Worm (Caenorhabditis elegans) whole organism, mixed stage, embryonic: ENCODE results near the gene F23F1.2.
A peak's percentile ranks its signal among the peaks of the same experiment; 100 is the strongest.

ENCODE experiments used
- M03D4.4 ChIP-seq: sonication (generic microtip); optimal IDR thresholded peaks from 2 replicates; lab custom pipeline; 2017; ENCODE audit warnings: mild to moderate bottlenecking, missing genetic modification characterization, missing compliant biosample characterization
- bed-3 ChIP-seq: fragments of 200-800 bp; sonication (Bioruptor generic); optimal IDR thresholded peaks from 3 replicates; lab custom pipeline; 2018; ENCODE audit warnings: mild to moderate bottlenecking, missing genetic modification characterization, moderate library complexity, missing compliant biosample characterization
- blmp-1 ChIP-seq: fragments of 150-350 bp; optimal IDR thresholded peaks from 2 replicates; lab custom pipeline; 2014; ENCODE audit warnings: missing biosample characterization, missing genetic modification characterization
- ceh-39 ChIP-seq: fragments of 150-350 bp; optimal IDR thresholded peaks from 2 replicates; lab custom pipeline; 2014; ENCODE audit warnings: missing biosample characterization, missing genetic modification characterization
- ceh-43 ChIP-seq: fragments of 200-800 bp; sonication (Bioruptor generic); optimal IDR thresholded peaks from 2 replicates; lab custom pipeline; 2018; ENCODE audit warnings: mild to moderate bottlenecking, missing genetic modification characterization, moderate library complexity, missing compliant biosample characterization
- ceh-83 ChIP-seq: fragments of 200-800 bp; sonication (Bioruptor generic); optimal IDR thresholded peaks from 2 replicates; lab custom pipeline; 2018; ENCODE audit warnings: mild to moderate bottlenecking, missing genetic modification characterization, missing compliant biosample characterization
- ces-1 ChIP-seq: fragments of 150-350 bp; optimal IDR thresholded peaks from 2 replicates; lab custom pipeline; 2014; ENCODE audit warnings: missing biosample characterization, missing genetic modification reagents, missing genetic modification characterization
- cnd-1 ChIP-seq: fragments of 200-800 bp; sonication (Bioruptor generic); optimal IDR thresholded peaks from 2 replicates; lab custom pipeline; 2018; ENCODE audit warnings: mild to moderate bottlenecking, missing genetic modification characterization, missing compliant biosample characterization
- drap-1 ChIP-seq: fragments of 200-800 bp; sonication (Bioruptor generic); optimal IDR thresholded peaks from 3 replicates; lab custom pipeline; 2018; ENCODE audit warnings: mild to moderate bottlenecking, missing genetic modification characterization, missing compliant biosample characterization
- elt-1 ChIP-seq: sonication (generic microtip); optimal IDR thresholded peaks from 2 replicates; lab custom pipeline; 2017; ENCODE audit warnings: missing genetic modification characterization, mild to moderate bottlenecking, missing compliant biosample characterization, antibody characterized with exemption, moderate library complexity, borderline replicate concordance; ENCODE audit not compliant: insufficient read depth
- elt-3 ChIP-seq: fragments of 150-350 bp; optimal IDR thresholded peaks from 2 replicates; lab custom pipeline; 2014; ENCODE audit warnings: missing biosample characterization, missing genetic modification characterization
- flh-1 ChIP-seq: fragments of 200-800 bp; sonication (Bioruptor generic); optimal IDR thresholded peaks from 2 replicates; lab custom pipeline; 2018; ENCODE audit warnings: mild to moderate bottlenecking, missing genetic modification characterization, moderate library complexity, missing compliant biosample characterization
- ham-2 ChIP-seq: fragments of 200-800 bp; sonication (Bioruptor generic); optimal IDR thresholded peaks from 2 replicates; lab custom pipeline; 2018; ENCODE audit warnings: mild to moderate bottlenecking, missing genetic modification characterization, missing compliant biosample characterization
- hlh-1 ChIP-seq: fragments of 150-350 bp; optimal IDR thresholded peaks from 2 replicates; lab custom pipeline; 2014; ENCODE audit warnings: missing biosample characterization, missing genetic modification reagents, missing genetic modification characterization
- lin-13 ChIP-seq: fragments of 150-350 bp; optimal IDR thresholded peaks from 2 replicates; lab custom pipeline; 2014; ENCODE audit warnings: missing biosample characterization, missing genetic modification characterization
- lin-32 ChIP-seq: fragments of 200-800 bp; sonication (Bioruptor generic); optimal IDR thresholded peaks from 2 replicates; lab custom pipeline; 2018; ENCODE audit warnings: mild to moderate bottlenecking, missing genetic modification characterization, missing compliant biosample characterization
- lsy-2 ChIP-seq: fragments of 150-350 bp; optimal IDR thresholded peaks from 2 replicates; lab custom pipeline; 2014; ENCODE audit warnings: missing biosample characterization, missing genetic modification characterization
- mab-5 ChIP-seq: fragments of 150-350 bp; optimal IDR thresholded peaks from 2 replicates; lab custom pipeline; 2014; ENCODE audit warnings: missing biosample characterization, missing genetic modification characterization
- mep-1 ChIP-seq: fragments of 150-350 bp; optimal IDR thresholded peaks from 2 replicates; lab custom pipeline; 2017; ENCODE audit warnings: missing biosample characterization, missing genetic modification reagents, missing genetic modification characterization, inconsistent platforms
- mls-2 ChIP-seq: sonication (generic microtip); optimal IDR thresholded peaks from 2 replicates; lab custom pipeline; 2016; ENCODE audit warnings: mild to moderate bottlenecking, missing genetic modification characterization, moderate library complexity, missing compliant biosample characterization
- nhr-12 ChIP-seq: fragments of 150-350 bp; optimal IDR thresholded peaks from 2 replicates; lab custom pipeline; 2014; ENCODE audit warnings: missing biosample characterization, missing genetic modification characterization
- nhr-2 ChIP-seq: fragments of 150-350 bp; optimal IDR thresholded peaks from 2 replicates; lab custom pipeline; 2014; ENCODE audit warnings: missing biosample characterization, missing genetic modification characterization
- nhr-237 ChIP-seq: fragments of 150-350 bp; optimal IDR thresholded peaks from 2 replicates; lab custom pipeline; 2014; ENCODE audit warnings: missing biosample characterization, missing genetic modification characterization
- nhr-28 ChIP-seq: fragments of 150-350 bp; optimal IDR thresholded peaks from 2 replicates; lab custom pipeline; 2014; ENCODE audit warnings: missing biosample characterization, missing genetic modification characterization
- nhr-76 ChIP-seq: sonication (generic microtip); optimal IDR thresholded peaks from 2 replicates; lab custom pipeline; 2017; ENCODE audit warnings: missing biosample characterization, missing genetic modification characterization
- pha-4 ChIP-seq: fragments of 150-350 bp; optimal IDR thresholded peaks from 2 replicates; lab custom pipeline; 2018; ENCODE audit warnings: missing biosample characterization, missing genetic modification reagents, missing genetic modification characterization
- sem-2 ChIP-seq: fragments of 200-800 bp; sonication (Bioruptor generic); optimal IDR thresholded peaks from 2 replicates; lab custom pipeline; 2018; ENCODE audit warnings: mild to moderate bottlenecking, missing genetic modification characterization, missing compliant biosample characterization
- snpc-4 ChIP-seq: fragments of 150-350 bp; optimal IDR thresholded peaks from 2 replicates; lab custom pipeline; 2014; ENCODE audit warnings: missing biosample characterization, missing genetic modification characterization
- sptf-1 ChIP-seq: sonication (generic microtip); optimal IDR thresholded peaks from 2 replicates; lab custom pipeline; 2017; ENCODE audit warnings: mild to moderate bottlenecking, missing genetic modification characterization, moderate library complexity, missing compliant biosample characterization
- tbx-8 ChIP-seq: fragments of 200-800 bp; sonication (Bioruptor generic); optimal IDR thresholded peaks from 2 replicates; lab custom pipeline; 2018; ENCODE audit warnings: mild to moderate bottlenecking, missing genetic modification characterization, moderate library complexity, missing compliant biosample characterization
- unc-120 ChIP-seq: sonication (generic microtip); optimal IDR thresholded peaks from 2 replicates; lab custom pipeline; 2017; ENCODE audit warnings: missing genetic modification characterization, missing compliant biosample characterization; ENCODE audit not compliant: poor library complexity, severe bottlenecking
- unc-39 ChIP-seq: fragments of 150-350 bp; optimal IDR thresholded peaks from 2 replicates; lab custom pipeline; 2014; ENCODE audit warnings: missing biosample characterization, missing genetic modification characterization
- unc-62 ChIP-seq: fragments of 150-350 bp; optimal IDR thresholded peaks from 2 replicates; lab custom pipeline; 2014; ENCODE audit warnings: missing biosample characterization, missing genetic modification reagents, missing genetic modification characterization
- zip-8 ChIP-seq: fragments of 150-350 bp; optimal IDR thresholded peaks from 2 replicates; lab custom pipeline; 2014; ENCODE audit warnings: missing biosample characterization, missing genetic modification characterization
- ztf-11 ChIP-seq: fragments of 150-350 bp; optimal IDR thresholded peaks from 2 replicates; lab custom pipeline; 2014; ENCODE audit warnings: missing biosample characterization, missing genetic modification characterization

F23F1.2 gene

ce11 chrII:6349-6748 lies 27.7 kb upstream of the F23F1.2 start, which contains the start of gene osta-1:
TSS of gene osta-1 (plus strand) at chrII:6657.
- TF ChIP-seq tbx-8 (GFP tag; lab: Kevin White, UChicago) (no peak), ceh-83 (GFP tag; lab: Kevin White, UChicago) (no peak), unc-39 (tag; lab: Kevin White, UChicago) (no peak), ztf-11 (tag; lab: Kevin White, UChicago) (no peak), lin-32 (GFP tag; lab: Kevin White, UChicago) (no peak), ceh-39 (no peak), elt-3 (tag; lab: Kevin White, UChicago) (no peak), drap-1 (no peak)
- TF ChIP-seq, all 35 proteins: peak for 0

ce11 chrII:8212-8611 lies 25.8 kb upstream of the F23F1.2 start:
- no peak for TF ChIP-seq elt-3 (tag; lab: Kevin White, UChicago)
- no peak for TF ChIP-seq unc-39 (tag; lab: Kevin White, UChicago)
- no peak for TF ChIP-seq zip-8 (tag; lab: Kevin White, UChicago)
- no peak for TF ChIP-seq nhr-12
- no peak for TF ChIP-seq nhr-2 (tag; lab: Kevin White, UChicago)
- TF ChIP-seq lin-32 (GFP tag; lab: Kevin White, UChicago) = no peak
- no peak for TF ChIP-seq snpc-4
- no peak for TF ChIP-seq bed-3 (GFP tag; lab: Kevin White, UChicago)
- TF ChIP-seq M03D4.4 (tag; lab: Kevin White, UChicago) = no peak
- no peak for TF ChIP-seq ceh-43
- TF ChIP-seq ces-1 (GFP tag; lab: Kevin White, UChicago) = no peak
- TF ChIP-seq, all 35 proteins: peak for 0

ce11 chrII:11783-12182 lies 22.2 kb upstream of the F23F1.2 start, which contains the start of gene best-4:
TSS of gene best-4 (minus strand) at chrII:11883.
- TF ChIP-seq lin-13 = no peak
- no peak for TF ChIP-seq bed-3 (GFP tag; lab: Kevin White, UChicago)

ce11 chrII:12685-13084 lies 21.3 kb upstream of the F23F1.2 start, which contains the start of gene best-3:
TSS of gene best-3 (plus strand) at chrII:12985.
- TF ChIP-seq unc-120 (tag; lab: Kevin White, UChicago) = no peak
- TF ChIP-seq nhr-2 (tag; lab: Kevin White, UChicago) = no peak
- TF ChIP-seq nhr-12 = no peak
- TF ChIP-seq sem-2 = no peak
- no peak for TF ChIP-seq zip-8 (tag; lab: Kevin White, UChicago)
- TF ChIP-seq ces-1 (GFP tag; lab: Kevin White, UChicago) = no peak
- TF ChIP-seq snpc-4 = no peak
- TF ChIP-seq, all 35 proteins: peak for 0

ce11 chrII:18787-19186 lies 15.2 kb upstream of the F23F1.2 start:
- TF ChIP-seq ceh-43 (no peak), hlh-1 (tag; lab: Kevin White, UChicago) (no peak), ces-1 (GFP tag; lab: Kevin White, UChicago) (no peak), ham-2 (no peak), unc-120 (tag; lab: Kevin White, UChicago) (peak; percentile 69), mab-5 (tag; lab: Kevin White, UChicago) (no peak), tbx-8 (GFP tag; lab: Kevin White, UChicago) (no peak), ceh-39 (no peak), M03D4.4 (tag; lab: Kevin White, UChicago) (peak; percentile 59), unc-62 (GFP tag; lab: Kevin White, UChicago) (no peak), mep-1 (tag; lab: Kevin White, UChicago) (peak; percentile 60), lsy-2 (tag; lab: Kevin White, UChicago) (no peak), pha-4 (peak; percentile 45), bed-3 (GFP tag; lab: Kevin White, UChicago) (no peak), drap-1 (peak; percentile 63), elt-1 (tag; lab: Kevin White, UChicago) (no peak), zip-8 (tag; lab: Kevin White, UChicago) (no peak), lin-32 (GFP tag; lab: Kevin White, UChicago) (no peak), flh-1 (GFP tag; lab: Kevin White, UChicago) (no peak), ceh-83 (GFP tag; lab: Kevin White, UChicago) (no peak), lin-13 (no peak), mls-2 (tag; lab: Kevin White, UChicago) (peak; percentile 44), nhr-237 (tag; lab: Kevin White, UChicago) (peak; percentile 10), sptf-1 (tag; lab: Kevin White, UChicago) (peak; percentile 66), snpc-4 (no peak), blmp-1 (no peak), nhr-2 (tag; lab: Kevin White, UChicago) (no peak), unc-39 (tag; lab: Kevin White, UChicago) (no peak), nhr-12 (no peak), nhr-76 (tag; lab: Kevin White, UChicago) (no peak), ztf-11 (tag; lab: Kevin White, UChicago) (peak; percentile 52), elt-3 (tag; lab: Kevin White, UChicago) (no peak), sem-2 (no peak), nhr-28 (no peak), cnd-1 (tag; lab: Kevin White, UChicago) (no peak)
